Fruit fly (Drosophila melanogaster): ENCODE results near the gene fmt.

The fmt gene

DNA sequence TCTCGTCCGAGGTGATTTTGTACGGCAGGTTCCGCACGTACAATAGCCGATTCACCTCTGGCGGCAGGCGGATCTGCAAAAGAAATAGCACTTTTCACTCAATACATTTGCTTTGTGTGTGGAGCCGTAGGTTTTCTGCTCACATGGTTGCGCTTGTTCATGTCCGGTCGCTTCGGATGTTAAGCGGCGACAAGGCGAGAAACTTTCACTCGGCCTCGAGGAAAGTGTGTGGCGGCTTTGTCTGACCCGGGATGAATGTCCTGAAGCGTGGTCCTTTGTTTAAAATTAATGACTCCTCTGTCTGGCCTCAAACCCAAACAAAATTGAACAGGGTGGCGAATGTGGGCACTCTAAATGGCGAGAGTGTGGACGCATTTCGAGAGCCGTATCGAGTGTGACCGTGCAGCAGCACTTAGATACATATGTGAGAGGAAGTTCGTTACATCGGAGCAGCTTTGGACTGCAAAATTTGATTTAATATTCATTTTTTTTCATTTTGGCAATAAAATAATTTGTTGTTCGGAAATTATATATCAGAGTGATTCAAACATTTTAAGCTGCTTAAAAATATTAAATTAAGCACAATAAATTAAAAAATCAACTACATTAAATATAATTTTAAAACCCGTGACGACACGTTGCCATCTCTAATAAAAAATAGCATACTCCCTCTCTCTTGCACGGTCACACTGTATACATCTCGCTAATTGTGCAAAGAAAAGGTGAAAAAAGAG is 19.3 kb upstream of the fmt start, which contains the start of the genes Sf3b6 and Tnpo:
Gene Sf3b6 (minus strand): TSS at position 358 of the 734 bp plus-strand sequence.
Gene Tnpo (plus strand): TSS at position 659 of the 734 bp plus-strand sequence.
- TF ChIP-seq CG31627 (GFP tag; optimal IDR thresholded peaks at IDR 0.05) (peak; percentile 90), eg (GFP tag; IDR thresholded peaks at IDR 0.05) (no peak), lz (GFP tag; optimal IDR thresholded peaks at IDR 0.05) (peak; percentile 86), CG6854 (GFP tag; optimal IDR thresholded peaks at IDR 0.05) (no peak), Smox (GFP tag; optimal IDR thresholded peaks at IDR 0.05) (no peak), CG15336 (GFP tag; IDR thresholded peaks at IDR 0.05) (peak; percentile 59), CG34406 (GFP tag; optimal IDR thresholded peaks at IDR 0.05) (no peak), Sox102F (GFP tag; optimal IDR thresholded peaks at IDR 0.05) (no peak), CG3032 (tag; optimal IDR thresholded peaks at IDR 0.05) (peak; percentile 84), net (GFP tag; optimal IDR thresholded peaks at IDR 0.05) (no peak), CG11294 (GFP tag; IDR thresholded peaks at IDR 0.05) (peak; percentile 71; the same call in 1 of the 2 replicates), CG7368 (GFP tag; optimal IDR thresholded peaks at IDR 0.05) (peak; percentile 47), CG8119 (GFP tag; IDR thresholded peaks at IDR 0.05) (no peak; the same call in 1 of the 3 replicates), pdm3 (GFP tag; optimal IDR thresholded peaks at IDR 0.05) (no peak), achi (GFP tag; optimal IDR thresholded peaks at IDR 0.05) (no peak), CG6808 (GFP tag; optimal IDR thresholded peaks at IDR 0.05) (no peak), fd85E (GFP tag; optimal IDR thresholded peaks at IDR 0.05) (peak; percentile 25), Eip78C (GFP tag) (no peak), CG11902 (GFP tag; optimal IDR thresholded peaks at IDR 0.05) (peak; percentile 81), CG6163 (GFP tag; IDR thresholded peaks at IDR 0.05) (no peak), Sox14 (GFP tag; optimal IDR thresholded peaks at IDR 0.05) (peak; percentile 79), CG16779 (tag; optimal IDR thresholded peaks at IDR 0.05) (no peak), CG11762 (GFP tag; optimal IDR thresholded peaks at IDR 0.05; ENCODE audit: insufficient read depth) (peak; percentile 29), Sox15 (GFP tag; optimal IDR thresholded peaks at IDR 0.05) (peak; percentile 90), CG9139 (GFP tag; optimal IDR thresholded peaks at IDR 0.05) (no peak), Hr39 (GFP tag; optimal IDR thresholded peaks at IDR 0.05) (peak; percentile 86), CG8319 (GFP tag; optimal IDR thresholded peaks at IDR 0.05) (peak; percentile 68), salr (GFP tag; optimal IDR thresholded peaks at IDR 0.05) (no peak), fkh (GFP tag; optimal IDR thresholded peaks at IDR 0.05) (no peak), CG32006 (GFP tag; optimal IDR thresholded peaks at IDR 0.05) (no peak), Eip75B (GFP tag; optimal IDR thresholded peaks at IDR 0.05) (no peak), Gug (GFP tag; IDR thresholded peaks at IDR 0.05) (no peak; the same call in 1 of the 2 replicates), OdsH (GFP tag; optimal IDR thresholded peaks at IDR 0.05) (peak; percentile 86), CG8632 (GFP tag; optimal IDR thresholded peaks at IDR 0.05) (peak; percentile 70), Eip93F (GFP tag; optimal IDR thresholded peaks at IDR 0.05) (peak; percentile 23), CG6792 (GFP tag; optimal IDR thresholded peaks at IDR 0.05) (peak; percentile 75), Hr4 (GFP tag; optimal IDR thresholded peaks at IDR 0.05) (no peak), CG10631 (GFP tag; optimal IDR thresholded peaks at IDR 0.05) (peak; percentile 87), spab (GFP tag; optimal IDR thresholded peaks at IDR 0.05) (no peak), svp (GFP tag) (no peak), ss (GFP tag; optimal IDR thresholded peaks at IDR 0.05) (no peak), CG3919 (GFP tag; optimal IDR thresholded peaks at IDR 0.05) (no peak), CG1621 (tag; optimal IDR thresholded peaks at IDR 0.05) (no peak), dac (GFP tag; optimal IDR thresholded peaks at IDR 0.05) (peak; percentile 35), Ets21C (GFP tag; optimal IDR thresholded peaks at IDR 0.05) (peak; percentile 82), esn (GFP tag; optimal IDR thresholded peaks at IDR 0.05) (peak; percentile 88), fd59A (GFP tag; optimal IDR thresholded peaks at IDR 0.05) (peak; percentile 52), CG6276 (GFP tag; optimal IDR thresholded peaks at IDR 0.05) (no peak), CG4318 (GFP tag; optimal IDR thresholded peaks at IDR 0.05) (no peak), vri (GFP tag; optimal IDR thresholded peaks at IDR 0.05) (no peak), cyc (GFP tag; optimal IDR thresholded peaks at IDR 0.05) (peak; percentile 79)

All from whole organism, prepupa.